Fruit fly (Drosophila melanogaster) whole organism, embryonic: ENCODE measurements around the gene Vlet.

Experiments
- Ada2b ChIP-seq: fragments of 200-800 bp; sonication (Bioruptor generic); IDR thresholded peaks from 2 replicates; pipeline ENCODE4 v1.3.6; 2022; ENCODE audit warnings: missing biosample characterization, missing genetic modification characterization
- Aef1 ChIP-seq: fragments of 200-800 bp; sonication (Bioruptor generic); IDR thresholded peaks from 3 replicates; pipeline ENCODE4 v1.3.6; 2022; ENCODE audit warnings: missing biosample characterization, missing genetic modification characterization
- CG10462 ChIP-seq: fragments of 200-800 bp; sonication (Bioruptor generic); optimal IDR thresholded peaks from 2 replicates; lab custom pipeline; 2016; ENCODE audit warnings: missing biosample characterization, missing genetic modification characterization
- CG1647 ChIP-seq: fragments of 200-800 bp; sonication (Bioruptor generic); optimal IDR thresholded peaks from 3 replicates; lab custom pipeline; 2016; ENCODE audit warnings: missing biosample characterization, missing genetic modification characterization
- CG17359 ChIP-seq: fragments of 200-800 bp; sonication (Bioruptor generic); optimal IDR thresholded peaks from 3 replicates; lab custom pipeline; 2018; ENCODE audit warnings: missing biosample characterization, mild to moderate bottlenecking, missing genetic modification characterization, moderate library complexity
- CG17912 ChIP-seq: fragments of 200-800 bp; sonication (Bioruptor generic); optimal IDR thresholded peaks from 2 replicates; lab custom pipeline; 2018; ENCODE audit warnings: missing biosample characterization, mild to moderate bottlenecking, missing genetic modification characterization
- CG18599 ChIP-seq: fragments of 200-800 bp; sonication (Bioruptor generic); optimal IDR thresholded peaks from 3 replicates; lab custom pipeline; 2017; ENCODE audit warnings: missing biosample characterization, missing genetic modification characterization, mild to moderate bottlenecking, moderate library complexity, missing genetic modification reagents
- CG2129 ChIP-seq: fragments of 200-800 bp; sonication (Bioruptor generic); IDR thresholded peaks from 2 replicates; pipeline ENCODE4 v1.3.6; 2022; ENCODE audit warnings: missing biosample characterization, missing genetic modification characterization; ENCODE audit not compliant: partially characterized antibody
- CG2202 ChIP-seq: fragments of 200-800 bp; sonication (Bioruptor generic); optimal IDR thresholded peaks from 2 replicates; lab custom pipeline; 2018; ENCODE audit warnings: missing biosample characterization, mild to moderate bottlenecking, missing genetic modification characterization
- CG31388 ChIP-seq: fragments of 200-800 bp; sonication (Bioruptor generic); optimal IDR thresholded peaks from 2 replicates; lab custom pipeline; 2016; ENCODE audit warnings: missing biosample characterization, missing genetic modification characterization
- CG31441 ChIP-seq: fragments of 200-800 bp; sonication (Bioruptor generic); IDR thresholded peaks from 2 replicates; pipeline ENCODE4 v1.3.6; 2022; ENCODE audit warnings: missing biosample characterization, missing genetic modification characterization
- CG3281 ChIP-seq: fragments of 200-800 bp; sonication (Bioruptor generic); optimal IDR thresholded peaks from 3 replicates; lab custom pipeline; 2017; ENCODE audit warnings: missing biosample characterization, mild to moderate bottlenecking, missing genetic modification characterization
- CG3838 ChIP-seq: fragments of 200-800 bp; sonication (Bioruptor generic); optimal IDR thresholded peaks from 3 replicates; lab custom pipeline; 2016; ENCODE audit warnings: missing biosample characterization, missing genetic modification characterization
- CG4328 ChIP-seq: fragments of 200-800 bp; sonication (Bioruptor generic); optimal IDR thresholded peaks from 3 replicates; lab custom pipeline; 2017; ENCODE audit warnings: missing biosample characterization, missing genetic modification reagents, missing genetic modification characterization
- CG7357 ChIP-seq: fragments of 200-800 bp; sonication (Bioruptor generic); IDR thresholded peaks from 3 replicates; pipeline ENCODE4 v1.3.6; 2022; ENCODE audit warnings: missing biosample characterization, missing genetic modification characterization
- CG7928 ChIP-seq: fragments of 200-800 bp; sonication (Bioruptor generic); optimal IDR thresholded peaks from 2 replicates; lab custom pipeline; 2017; ENCODE audit warnings: missing biosample characterization, mild to moderate bottlenecking, missing genetic modification characterization
- Dek ChIP-seq: fragments of 200-800 bp; sonication (Bioruptor generic); optimal IDR thresholded peaks from 3 replicates; lab custom pipeline; 2019; ENCODE audit warnings: missing biosample characterization, mild to moderate bottlenecking, missing genetic modification characterization, moderate library complexity
- GATAe ChIP-seq: fragments of 200-800 bp; sonication (Bioruptor generic); conservative IDR thresholded peaks from 2 replicates; pipeline ENCODE4 v1.3.6; 2022; ENCODE audit warnings: missing biosample characterization, missing genetic modification characterization
- H15 ChIP-seq: fragments of 200-800 bp; sonication (Bioruptor generic); IDR thresholded peaks from 3 replicates; pipeline ENCODE4 v1.3.6; 2022; ENCODE audit warnings: missing biosample characterization, missing genetic modification characterization
- HLH3B ChIP-seq: fragments of 200-800 bp; sonication (Bioruptor generic); IDR thresholded peaks from 2 replicates; pipeline ENCODE4 v1.3.6; 2022; ENCODE audit warnings: missing biosample characterization, missing genetic modification characterization
- Hmr ChIP-seq: fragments of 200-800 bp; sonication (Bioruptor generic); optimal IDR thresholded peaks from 3 replicates; lab custom pipeline; 2017; ENCODE audit warnings: mild to moderate bottlenecking, missing biosample characterization, missing genetic modification reagents, missing genetic modification characterization
- Jarid2 ChIP-seq: fragments of 200-800 bp; sonication (Bioruptor generic); optimal IDR thresholded peaks from 3 replicates; lab custom pipeline; 2017; ENCODE audit warnings: mild to moderate bottlenecking, missing biosample characterization, missing genetic modification reagents, missing genetic modification characterization
- Mes4 ChIP-seq: fragments of 200-800 bp; sonication (Bioruptor generic); optimal IDR thresholded peaks from 2 replicates; lab custom pipeline; 2016; ENCODE audit warnings: missing biosample characterization, missing genetic modification characterization
- NC2α ChIP-seq: fragments of 200-800 bp; sonication (Bioruptor generic); optimal IDR thresholded peaks from 2 replicates; lab custom pipeline; 2016; ENCODE audit warnings: missing biosample characterization, missing genetic modification characterization
- Oaz ChIP-seq: fragments of 200-800 bp; sonication (Bioruptor generic); IDR thresholded peaks from 2 replicates; pipeline ENCODE4 v1.3.6; 2022; ENCODE audit warnings: missing biosample characterization, missing genetic modification characterization
- Rx ChIP-seq: fragments of 200-800 bp; sonication (Bioruptor generic); IDR thresholded peaks from 2 replicates; pipeline ENCODE4 v1.3.6; 2022; ENCODE audit warnings: missing biosample characterization, missing genetic modification characterization
- Sox100B ChIP-seq: fragments of 200-800 bp; sonication (Bioruptor generic); optimal IDR thresholded peaks from 3 replicates; lab custom pipeline; 2018; ENCODE audit warnings: missing biosample characterization, mild to moderate bottlenecking, missing genetic modification characterization
- Ssrp ChIP-seq: fragments of 200-800 bp; sonication (Bioruptor generic); optimal IDR thresholded peaks from 2 replicates; lab custom pipeline; 2018; ENCODE audit warnings: missing biosample characterization, mild to moderate bottlenecking, missing genetic modification characterization, moderate library complexity
- Stat92E ChIP-seq, 3 experiments: fragments of >200 bp in 2 of 3; fragments of 200-800 bp in 1 of 3; sonication (Bioruptor generic) in 1 of 3; optimal IDR thresholded peaks; 2 replicates each; lab custom pipeline; 2017 to 2019; ENCODE audit warnings: missing biosample characterization in 3 of 3, missing genetic modification characterization in 3 of 3, mild to moderate bottlenecking in 1 of 3, moderate library complexity in 1 of 3
- Tbp ChIP-seq: fragments of >200 bp; optimal IDR thresholded peaks from 2 replicates; lab custom pipeline; 2018; ENCODE audit warnings: missing biosample characterization, missing genetic modification characterization
- ab ChIP-seq: fragments of 200-800 bp; sonication (Bioruptor generic); optimal IDR thresholded peaks from 2 replicates; lab custom pipeline; 2016; ENCODE audit warnings: missing biosample characterization, missing genetic modification characterization
- aop ChIP-seq: fragments of 200-800 bp; sonication (Bioruptor generic); IDR thresholded peaks from 2 replicates; pipeline ENCODE4 v1.3.6; 2022; ENCODE audit warnings: missing biosample characterization, missing genetic modification characterization
- br ChIP-seq: fragments of >200 bp; optimal IDR thresholded peaks from 2 replicates; lab custom pipeline; 2017
- cas ChIP-seq: fragments of 200-800 bp; sonication (Bioruptor generic); IDR thresholded peaks from 2 replicates; pipeline ENCODE4 v1.3.6; 2022; ENCODE audit warnings: missing biosample characterization, missing genetic modification characterization
- caup ChIP-seq: fragments of 200-800 bp; sonication (Bioruptor generic); optimal IDR thresholded peaks from 3 replicates; lab custom pipeline; 2017; ENCODE audit warnings: missing biosample characterization, mild to moderate bottlenecking, missing genetic modification characterization, moderate library complexity; ENCODE audit not compliant: severe bottlenecking
- crp ChIP-seq, 2 experiments: fragments of 200-800 bp; sonication (Bioruptor generic); optimal IDR thresholded peaks; 2 replicates in 1 of 2; 3 replicates in 1 of 2; lab custom pipeline; 2017; ENCODE audit warnings: missing biosample characterization in 2 of 2, missing genetic modification characterization in 2 of 2, mild to moderate bottlenecking in 1 of 2, moderate library complexity in 1 of 2
- en ChIP-seq: fragments of 200-800 bp; sonication (Bioruptor generic); optimal IDR thresholded peaks from 2 replicates; lab custom pipeline; 2016; ENCODE audit warnings: missing biosample characterization, missing genetic modification characterization
- gem ChIP-seq: fragments of 200-800 bp; sonication (Bioruptor generic); optimal IDR thresholded peaks from 2 replicates; lab custom pipeline; 2019; ENCODE audit warnings: missing biosample characterization, mild to moderate bottlenecking, missing genetic modification characterization, moderate library complexity
- gfzf ChIP-seq: fragments of 200-800 bp; sonication (Bioruptor generic); optimal IDR thresholded peaks from 2 replicates; lab custom pipeline; 2016; ENCODE audit warnings: missing biosample characterization, mild to moderate bottlenecking, missing genetic modification characterization, moderate library complexity
- ind ChIP-seq: fragments of 200-800 bp; sonication (Bioruptor generic); optimal IDR thresholded peaks from 3 replicates; lab custom pipeline; 2016; ENCODE audit warnings: missing biosample characterization, missing genetic modification characterization
- lov ChIP-seq, 2 experiments: fragments of 200-800 bp in 1 of 2; fragments of >200 bp in 1 of 2; sonication (Bioruptor generic) in 1 of 2; IDR thresholded peaks in 1 of 2; optimal IDR thresholded peaks in 1 of 2; 2 replicates in 1 of 2; 3 replicates in 1 of 2; pipeline versions ENCODE4 v1.3.6 to Lab custom; 2017 to 2022; ENCODE audit warnings: missing biosample characterization in 1 of 2, missing genetic modification characterization in 1 of 2
- mam ChIP-seq: fragments of 200-800 bp; sonication (Bioruptor generic); optimal IDR thresholded peaks from 3 replicates; lab custom pipeline; 2016; ENCODE audit warnings: missing biosample characterization, missing genetic modification characterization
- mirr ChIP-seq: fragments of 200-800 bp; sonication (Bioruptor generic); optimal IDR thresholded peaks from 3 replicates; lab custom pipeline; 2018; ENCODE audit warnings: missing biosample characterization, mild to moderate bottlenecking, missing genetic modification characterization
- onecut ChIP-seq: fragments of 200-800 bp; sonication (Bioruptor generic); IDR thresholded peaks from 2 replicates; pipeline ENCODE4 v1.3.6; 2022; ENCODE audit warnings: missing biosample characterization, missing genetic modification characterization
- pum ChIP-seq: fragments of 200-800 bp; sonication (Bioruptor generic); optimal IDR thresholded peaks from 2 replicates; lab custom pipeline; 2016; ENCODE audit warnings: missing biosample characterization, missing genetic modification characterization
- pzg ChIP-seq: fragments of 200-800 bp; sonication (Bioruptor generic); optimal IDR thresholded peaks from 3 replicates; lab custom pipeline; 2018; ENCODE audit warnings: missing biosample characterization, mild to moderate bottlenecking, missing genetic modification characterization, moderate library complexity
- ro ChIP-seq: fragments of 200-800 bp; sonication (Bioruptor generic); IDR thresholded peaks from 2 replicates; pipeline ENCODE4 v1.3.6; 2022; ENCODE audit warnings: missing biosample characterization, missing genetic modification characterization
- shn ChIP-seq: fragments of 200-800 bp; sonication (Bioruptor generic); optimal IDR thresholded peaks from 3 replicates; lab custom pipeline; 2016; ENCODE audit warnings: missing biosample characterization, missing genetic modification characterization
- tna ChIP-seq: fragments of 200-800 bp; sonication (Bioruptor generic); IDR thresholded peaks from 2 replicates; pipeline ENCODE4 v1.3.6; 2022; ENCODE audit warnings: missing biosample characterization, missing genetic modification characterization; ENCODE audit not compliant: partially characterized antibody
- tx ChIP-seq: fragments of 200-800 bp; sonication (Bioruptor generic); optimal IDR thresholded peaks from 2 replicates; lab custom pipeline; 2016; ENCODE audit warnings: missing biosample characterization, missing genetic modification characterization

Vlet gene

DNA sequence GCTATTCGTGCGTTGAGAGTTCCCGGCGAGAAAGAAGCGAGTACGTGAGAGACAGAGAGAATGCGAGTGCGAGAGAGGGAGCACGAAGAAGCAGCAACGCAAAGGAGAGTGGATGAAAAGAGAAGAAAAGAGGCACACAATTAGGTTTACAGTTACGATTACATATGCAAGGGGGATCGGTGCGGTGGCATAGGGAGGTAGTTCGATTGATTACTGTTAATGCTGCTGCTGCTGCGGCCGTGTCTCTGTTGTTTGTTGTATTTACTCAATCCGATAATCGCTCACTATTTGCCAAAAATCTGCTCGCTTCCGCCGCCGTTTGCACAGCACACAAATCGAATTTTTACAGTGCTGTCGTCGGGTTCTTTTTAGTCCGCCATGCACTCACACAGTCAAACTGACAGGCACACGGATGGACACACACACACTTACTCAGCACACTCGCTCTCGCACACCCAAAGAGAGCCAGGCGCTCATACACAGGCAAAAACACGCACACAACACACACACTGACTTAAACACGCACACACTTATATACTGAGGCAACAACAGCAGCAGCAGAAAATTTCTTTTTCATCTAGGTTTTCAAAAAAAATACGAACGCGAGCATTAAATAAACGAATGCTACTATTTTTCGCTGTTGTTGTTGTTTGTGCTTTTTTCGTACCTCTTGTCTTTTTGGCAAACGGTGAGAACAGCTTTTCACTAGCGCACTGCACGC lies 35.6 kb upstream of the Vlet start (continued):
- no peak for TF ChIP-seq Ssrp
- no peak for TF ChIP-seq CG3281 (GFP tag; lab: Kevin White, UChicago)
- TF ChIP-seq mam (GFP tag; lab: Kevin White, UChicago): no peak
- TF ChIP-seq Jarid2 (GFP tag; lab: Kevin White, UChicago): no peak
- no peak for TF ChIP-seq pzg (GFP tag; lab: Kevin White, UChicago)
- no peak for TF ChIP-seq cas
- no peak for TF ChIP-seq Rx (GFP tag; lab: Robert Waterston, UW)
- no peak for TF ChIP-seq tna
- TF ChIP-seq Sox100B: no peak
- TF ChIP-seq GATAe: no peak
- no peak for TF ChIP-seq en (GFP tag; lab: Kevin White, UChicago)
- TF ChIP-seq CG31441: no peak
- no peak for TF ChIP-seq onecut (GFP tag; lab: Robert Waterston, UW)
- no peak for TF ChIP-seq HLH3B (GFP tag; lab: Robert Waterston, UW)
- no peak for TF ChIP-seq Tbp (GFP tag; lab: Kevin White, UChicago)
- TF ChIP-seq CG17912 (GFP tag; lab: Kevin White, UChicago): no peak
- no peak for TF ChIP-seq Mes4
- TF ChIP-seq Hmr (GFP tag; lab: Kevin White, UChicago): peak; percentile 49
- TF ChIP-seq ab (GFP tag; lab: Kevin White, UChicago): no peak
- TF ChIP-seq CG7928 (GFP tag; lab: Kevin White, UChicago): no peak
- no peak for TF ChIP-seq pum (GFP tag; lab: Kevin White, UChicago)
- TF ChIP-seq CG10462 (GFP tag; lab: Kevin White, UChicago): no peak
- peak; percentile 62 for TF ChIP-seq CG18599 (GFP tag; lab: Kevin White, UChicago)
- TF ChIP-seq CG2202 (tag; lab: Kevin White, UChicago): no peak
- no peak for TF ChIP-seq Aef1 (GFP tag; lab: Robert Waterston, UW)
- TF ChIP-seq ind (GFP tag; lab: Kevin White, UChicago): no peak
- no peak for TF ChIP-seq tx
- no peak for TF ChIP-seq Ada2b (GFP tag; lab: Robert Waterston, UW)
- peak in 1 of 3 experiments; percentile 85 for TF ChIP-seq Stat92E (GFP tag; optimal IDR thresholded peaks at IDR 0.05; lab: Kevin White, UChicago)
- no peak for TF ChIP-seq crp (GFP tag; optimal IDR thresholded peaks at IDR 0.05; lab: Kevin White, UChicago)
- TF ChIP-seq CG1647 (GFP tag; lab: Kevin White, UChicago): no peak
- peak; percentile 66 for TF ChIP-seq mirr (GFP tag; lab: Kevin White, UChicago)
- TF ChIP-seq CG31388 (GFP tag; lab: Kevin White, UChicago): no peak
- no peak for TF ChIP-seq aop (GFP tag; lab: Robert Waterston, UW)
- no peak for TF ChIP-seq CG2129 (GFP tag; lab: Robert Waterston, UW)
- TF ChIP-seq br (lab: Kevin White, UChicago): no peak
- TF ChIP-seq shn: no peak
- TF ChIP-seq CG4328 (GFP tag; lab: Kevin White, UChicago): no peak
- no peak for TF ChIP-seq gfzf (GFP tag; lab: Kevin White, UChicago)
- TF ChIP-seq CG7357 (GFP tag; lab: Robert Waterston, UW): no peak
- no peak for TF ChIP-seq caup (GFP tag; lab: Kevin White, UChicago)
- no peak for TF ChIP-seq CG17359
- TF ChIP-seq gem: no peak
- TF ChIP-seq Oaz (GFP tag; lab: Robert Waterston, UW): no peak
- TF ChIP-seq CG3838: no peak
- no peak for TF ChIP-seq lov (optimal IDR thresholded peaks at IDR 0.05; lab: Kevin White, UChicago)
- no peak for TF ChIP-seq lov (GFP tag; IDR thresholded peaks at IDR 0.05; lab: Robert Waterston, UW)
- TF ChIP-seq H15 (GFP tag; lab: Robert Waterston, UW): no peak
- no peak for TF ChIP-seq NC2α
- TF ChIP-seq Dek (tag; lab: Kevin White, UChicago): no peak
- TF ChIP-seq ro (GFP tag; lab: Robert Waterston, UW): no peak
